Worm (Caenorhabditis elegans): ENCODE data around the gene morc-1.

The morc-1 gene

ce11 chrIII:5169699-5170098, 37.0 kb downstream of the morc-1 start, which contains the start of gene ulp-1:
Gene ulp-1, minus strand, starts transcription at chrIII:5169799.
- no peak for TF ChIP-seq tbx-37 (GFP tag; conservative IDR thresholded peaks at IDR 0.05)
- TF ChIP-seq ama-1 (optimal IDR thresholded peaks at IDR 0.05): no peak
- no peak for TF ChIP-seq ceh-13 (GFP tag; optimal IDR thresholded peaks at IDR 0.05)
- TF ChIP-seq hnd-1 (tag; optimal IDR thresholded peaks at IDR 0.05): no peak
- TF ChIP-seq F13C5.2 (tag; optimal IDR thresholded peaks at IDR 0.05): no peak
- no peak for TF ChIP-seq ets-7 (tag; optimal IDR thresholded peaks at IDR 0.05)
- no peak for TF ChIP-seq pes-1 (GFP tag; IDR thresholded peaks at IDR 0.05)
- no peak for TF ChIP-seq tbx-11 (GFP tag; IDR thresholded peaks at IDR 0.05)

- TF ChIP-seq ceh-13 (GFP tag; optimal IDR thresholded peaks at IDR 0.05) (no peak), ceh-36 (tag; optimal IDR thresholded peaks at IDR 0.05) (no peak), scrt-1 (GFP tag; IDR thresholded peaks at IDR 0.05) (no peak), hmbx-1 (tag; optimal IDR thresholded peaks at IDR 0.05) (no peak), sea-1 (GFP tag; conservative IDR thresholded peaks at IDR 0.05) (no peak), tbx-37 (GFP tag; conservative IDR thresholded peaks at IDR 0.05) (no peak), F13C5.2 (tag; optimal IDR thresholded peaks at IDR 0.05) (no peak), tra-4 (tag; optimal IDR thresholded peaks at IDR 0.05) (no peak), pes-1 (GFP tag; IDR thresholded peaks at IDR 0.05) (no peak), ets-7 (tag; optimal IDR thresholded peaks at IDR 0.05) (no peak), flt-1 (GFP tag; IDR thresholded peaks at IDR 0.05) (no peak), hmg-4 (GFP tag; optimal IDR thresholded peaks at IDR 0.05) (no peak)
Observed at ce11 chrIII:5165745-5166144, 41.0 kb downstream of the morc-1 start.

DNA sequence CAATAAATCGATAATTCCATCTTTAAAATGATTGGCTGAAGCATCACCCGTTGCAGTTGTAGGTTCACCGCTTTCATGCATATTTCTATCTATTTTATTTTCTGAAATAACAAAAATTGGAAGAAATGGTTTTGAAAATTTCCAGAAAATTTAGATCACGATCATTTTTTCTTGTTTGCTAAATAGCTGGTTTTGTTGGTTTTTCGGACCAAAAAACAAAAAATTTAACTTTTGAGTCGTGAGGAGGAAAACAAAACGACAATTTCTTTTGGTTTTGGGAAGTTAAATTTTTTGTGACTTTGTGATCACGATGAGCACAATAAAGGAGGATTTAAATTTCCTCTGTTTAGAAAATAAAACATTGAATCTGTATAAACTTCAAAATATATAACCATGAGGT, 41.5 kb downstream of the morc-1 start, which contains the start of gene T10F2.2:
TSS of gene T10F2.2 (minus strand) at position 101 of the 400 bp plus-strand sequence.
- TF ChIP-seq ama-1 (optimal IDR thresholded peaks at IDR 0.05) (peak; percentile 35), aly-1 (tag; optimal IDR thresholded peaks at IDR 0.05) (no peak), hnd-1 (tag; optimal IDR thresholded peaks at IDR 0.05) (no peak)

ce11 chrIII:5162820-5163631, 43.7 kb downstream of the morc-1 start, which contains the start of gene gars-1:
Gene gars-1, minus strand, starts transcription at chrIII:5163627.
- TF ChIP-seq ama-1 (optimal IDR thresholded peaks at IDR 0.05) (no peak), flt-1 (GFP tag; IDR thresholded peaks at IDR 0.05) (no peak), tra-4 (tag; optimal IDR thresholded peaks at IDR 0.05) (no peak), scrt-1 (GFP tag; IDR thresholded peaks at IDR 0.05) (no peak), pes-1 (GFP tag; IDR thresholded peaks at IDR 0.05) (no peak), ceh-36 (tag; optimal IDR thresholded peaks at IDR 0.05) (no peak), tbx-11 (GFP tag; IDR thresholded peaks at IDR 0.05) (no peak), F13C5.2 (tag; optimal IDR thresholded peaks at IDR 0.05) (no peak), aly-1 (tag; optimal IDR thresholded peaks at IDR 0.05) (no peak), ceh-13 (GFP tag; optimal IDR thresholded peaks at IDR 0.05) (no peak), B0310.2 (tag; optimal IDR thresholded peaks at IDR 0.05) (no peak), tbx-37 (GFP tag; conservative IDR thresholded peaks at IDR 0.05) (no peak), hnd-1 (tag; optimal IDR thresholded peaks at IDR 0.05) (no peak), hmbx-1 (tag; optimal IDR thresholded peaks at IDR 0.05) (no peak), sea-1 (GFP tag; conservative IDR thresholded peaks at IDR 0.05) (no peak), hmg-4 (GFP tag; optimal IDR thresholded peaks at IDR 0.05) (no peak), ets-7 (tag; optimal IDR thresholded peaks at IDR 0.05) (no peak)

DNA sequence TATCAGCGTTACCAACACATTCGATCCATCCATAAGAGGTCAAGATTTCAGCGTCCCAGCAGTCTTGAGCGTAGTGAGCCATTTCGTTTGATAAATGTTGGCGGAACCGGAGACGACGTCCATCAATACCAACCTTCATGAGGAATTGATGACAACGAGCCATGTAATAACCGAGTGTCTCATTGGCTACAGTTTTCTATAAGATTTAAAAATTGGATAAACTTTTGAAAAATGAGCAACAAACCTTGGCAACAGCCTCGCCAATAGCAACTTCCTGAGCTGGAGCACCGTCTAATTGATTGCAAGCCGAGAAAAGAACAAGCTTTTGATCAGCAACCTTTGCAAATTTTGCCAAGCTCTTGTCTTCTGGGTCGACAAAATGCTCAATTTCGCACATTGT, 45.9 kb downstream of the morc-1 start:
- TF ChIP-seq tra-4 (tag; optimal IDR thresholded peaks at IDR 0.05): no peak
- no peak for TF ChIP-seq scrt-1 (GFP tag; IDR thresholded peaks at IDR 0.05)
- no peak for TF ChIP-seq ceh-36 (tag; optimal IDR thresholded peaks at IDR 0.05)
- no peak for TF ChIP-seq ama-1 (optimal IDR thresholded peaks at IDR 0.05)
- no peak for TF ChIP-seq hmg-4 (GFP tag; optimal IDR thresholded peaks at IDR 0.05)
- no peak for TF ChIP-seq aly-1 (tag; optimal IDR thresholded peaks at IDR 0.05)
- TF ChIP-seq ceh-13 (GFP tag; optimal IDR thresholded peaks at IDR 0.05): no peak
- TF ChIP-seq tbx-11 (GFP tag; IDR thresholded peaks at IDR 0.05): no peak
- TF ChIP-seq flt-1 (GFP tag; IDR thresholded peaks at IDR 0.05): no peak
- TF ChIP-seq B0310.2 (tag; optimal IDR thresholded peaks at IDR 0.05): no peak
- no peak for TF ChIP-seq tbx-37 (GFP tag; conservative IDR thresholded peaks at IDR 0.05)

DNA sequence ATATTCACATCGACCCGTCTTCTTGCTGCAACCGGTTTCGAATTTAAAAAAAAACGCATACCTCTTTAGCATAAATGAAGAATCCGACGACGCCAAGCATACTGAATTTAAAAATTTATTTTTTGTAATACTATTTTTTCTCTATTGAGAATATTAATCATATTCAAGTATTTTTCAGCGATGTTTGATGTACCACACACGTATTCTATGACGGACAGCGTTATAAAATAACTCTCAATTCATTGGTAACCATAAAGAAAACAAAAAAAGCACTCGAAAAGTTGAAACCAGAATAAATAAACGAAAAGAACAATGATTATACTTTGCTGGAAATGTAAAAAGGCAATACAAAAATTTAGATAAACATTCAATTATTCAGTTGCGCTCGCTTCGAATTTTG, 47.2 kb downstream of the morc-1 start, which contains the start of gene T10F2.5:
TSS of gene T10F2.5 (minus strand) at position 101 of the 400 bp plus-strand sequence.
- TF ChIP-seq sea-1 (GFP tag; conservative IDR thresholded peaks at IDR 0.05) (no peak), hmg-4 (GFP tag; optimal IDR thresholded peaks at IDR 0.05) (no peak), ama-1 (optimal IDR thresholded peaks at IDR 0.05) (no peak), ceh-13 (GFP tag; optimal IDR thresholded peaks at IDR 0.05) (no peak), tbx-37 (GFP tag; conservative IDR thresholded peaks at IDR 0.05) (no peak)

- TF ChIP-seq tbx-11 (GFP tag; IDR thresholded peaks at IDR 0.05) (no peak), hnd-1 (tag; optimal IDR thresholded peaks at IDR 0.05) (no peak), ama-1 (optimal IDR thresholded peaks at IDR 0.05) (no peak), tra-4 (tag; optimal IDR thresholded peaks at IDR 0.05) (no peak)
Observed at ce11 chrIII:5158674-5159073, 48.0 kb downstream of the morc-1 start, which contains the start of gene oxy-4. Gene oxy-4, minus strand, starts transcription at chrIII:5158774.

DNA sequence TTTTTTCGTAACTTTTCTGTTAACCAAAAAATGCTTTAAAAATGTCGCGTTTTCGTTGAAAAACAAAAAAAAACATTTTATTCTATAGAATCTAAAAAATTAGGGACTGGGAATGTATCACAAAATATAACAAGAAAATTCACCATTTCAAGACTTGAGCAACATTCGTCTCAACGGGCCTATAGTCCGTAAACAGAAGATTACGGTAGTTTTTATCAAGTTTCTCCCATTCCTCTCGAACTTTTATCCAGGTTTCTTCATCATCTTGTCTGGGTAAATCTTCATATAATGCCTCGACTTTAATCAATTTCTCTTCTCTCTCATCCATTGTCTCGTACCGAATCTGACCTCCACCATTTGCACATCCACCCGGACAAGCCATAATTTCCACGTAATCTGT, 51.3 kb downstream of the morc-1 start:
- TF ChIP-seq scrt-1 (GFP tag; IDR thresholded peaks at IDR 0.05): no peak
- no peak for TF ChIP-seq tra-4 (tag; optimal IDR thresholded peaks at IDR 0.05)
- no peak for TF ChIP-seq hmbx-1 (tag; optimal IDR thresholded peaks at IDR 0.05)
- TF ChIP-seq flt-1 (GFP tag; IDR thresholded peaks at IDR 0.05): no peak
- no peak for TF ChIP-seq ceh-13 (GFP tag; optimal IDR thresholded peaks at IDR 0.05)
- no peak for TF ChIP-seq tbx-37 (GFP tag; conservative IDR thresholded peaks at IDR 0.05)
